Fruit fly (Drosophila melanogaster) ovary, adult (tissue): Measurements from ENCODE around the gene mtTFB2.

Experiments
- CG17801 ChIP-seq: fragments of 200-800 bp; optimal IDR thresholded peaks from 2 replicates; lab custom pipeline; 2019; ENCODE audit warnings: missing biosample characterization, mild to moderate bottlenecking, missing genetic modification characterization, moderate library complexity; ENCODE audit not compliant: partially characterized antibody

mtTFB2 gene

DNA sequence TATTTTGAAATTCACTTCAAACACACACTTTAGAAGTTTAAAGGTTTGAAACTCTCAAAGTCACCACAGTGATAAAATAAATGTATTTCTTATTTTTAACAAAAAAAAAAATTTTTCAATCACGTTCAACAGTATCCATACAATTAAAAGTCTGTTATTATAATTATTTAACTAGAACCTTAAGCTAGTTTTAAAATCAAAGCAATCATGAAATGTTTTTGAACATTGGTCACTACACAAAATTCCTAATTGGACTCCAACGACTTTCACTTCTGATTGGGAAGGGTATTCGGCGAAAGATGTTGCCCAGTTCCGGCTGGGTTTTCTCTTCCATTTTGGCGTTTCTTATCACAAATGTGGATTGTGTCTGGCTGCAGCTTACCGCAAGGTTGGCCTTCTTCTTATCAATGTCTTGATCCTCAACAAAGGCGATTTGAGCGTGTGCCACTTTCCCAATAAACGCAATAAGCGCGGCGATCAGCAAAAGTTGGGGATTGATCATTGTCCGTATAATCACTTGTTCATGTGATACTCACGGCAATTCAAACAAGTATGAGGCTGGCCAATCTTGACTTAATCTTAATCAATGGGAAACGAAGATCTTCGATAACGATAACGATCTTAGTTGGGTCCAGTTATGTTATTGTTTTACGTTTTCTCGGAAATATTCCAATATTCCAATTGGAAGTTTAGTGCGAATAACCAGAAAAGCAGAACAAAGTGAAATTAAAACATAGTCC lies 2.8 kb downstream of the mtTFB2 start:
- TF ChIP-seq CG17801 (GFP tag; lab: Kevin White, UChicago): no peak

DNA sequence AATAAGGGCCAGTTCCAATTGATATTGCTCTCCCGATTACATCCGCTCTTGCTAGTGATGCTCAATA lies 3.2 kb downstream of the mtTFB2 start, which contains the start of gene CG12811:
Gene CG12811 (minus strand): TSS at position 23 of the 67 bp plus-strand sequence.
- no peak for TF ChIP-seq CG17801 (GFP tag; lab: Kevin White, UChicago)

DNA sequence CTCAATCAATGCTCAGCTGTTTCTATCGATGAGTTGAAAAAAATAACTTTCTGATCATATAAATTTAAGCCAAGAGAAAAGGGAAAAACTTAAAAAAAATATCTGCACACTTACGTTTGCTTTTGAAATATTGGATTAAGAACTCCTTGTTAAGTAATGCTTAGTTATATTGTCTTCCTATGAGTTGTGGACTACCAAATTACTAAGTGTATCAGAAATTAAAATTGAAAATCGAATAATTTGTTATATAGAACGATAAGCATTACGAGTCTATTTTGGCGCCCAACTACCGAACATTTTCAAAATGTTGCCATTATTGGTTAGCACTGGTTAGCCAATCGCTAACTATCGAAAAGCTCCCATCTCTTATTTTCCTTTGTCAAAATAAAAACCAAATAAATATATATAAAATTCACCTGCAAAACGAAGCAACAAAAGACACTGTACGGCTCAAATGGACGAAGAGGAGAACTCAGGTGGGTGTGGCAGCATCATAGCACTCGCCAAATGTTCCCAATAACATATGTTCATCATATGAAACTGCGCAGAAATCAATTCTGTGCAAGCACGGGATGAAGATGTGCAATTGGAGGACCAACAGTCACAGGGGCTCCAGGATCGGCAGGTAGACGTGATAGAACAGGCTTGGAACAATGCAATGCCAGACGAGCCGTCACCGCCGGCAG lies 3.6 kb downstream of the mtTFB2 start, which contains the start of gene ohgt:
Gene ohgt (plus strand): TSS at position 358 of the 686 bp plus-strand sequence.
- peak; percentile 8 for TF ChIP-seq CG17801 (GFP tag; lab: Kevin White, UChicago)

DNA sequence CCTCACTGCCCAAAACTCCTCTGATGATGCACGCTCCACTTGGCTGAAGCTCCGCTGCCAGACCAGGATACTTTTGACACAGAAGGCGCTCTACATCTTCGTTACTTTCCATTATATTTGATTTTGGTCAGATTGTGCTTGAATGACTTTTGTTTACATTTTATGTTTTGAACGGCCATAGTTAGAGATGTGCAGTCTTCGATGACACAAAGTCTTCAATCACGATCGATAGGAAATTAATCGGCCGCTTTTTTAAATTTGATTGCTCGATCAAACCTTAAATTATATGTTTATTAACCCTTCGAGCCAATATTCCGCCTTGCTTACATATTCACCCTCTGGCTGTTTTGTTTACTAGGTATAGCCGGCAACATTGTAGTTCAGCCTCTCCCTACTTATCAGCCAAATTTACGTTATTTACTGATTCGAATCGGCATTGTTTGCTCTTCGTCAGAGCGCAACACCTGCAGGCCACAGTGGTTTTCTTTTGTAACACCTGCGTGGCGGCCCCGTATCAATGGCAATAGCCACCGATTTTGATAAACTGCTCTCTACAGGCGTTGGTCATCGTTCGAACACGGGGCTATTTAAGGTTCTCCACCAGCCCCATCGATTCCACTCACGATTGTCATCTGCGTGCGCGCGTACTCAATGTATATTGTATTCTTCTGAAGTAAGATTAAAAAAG lies 7.5 kb downstream of the mtTFB2 start, which contains the start of the genes Fancl and Npc2e:
Gene Fancl (minus strand): TSS at position 175 of the 688 bp plus-strand sequence.
Gene Npc2e (plus strand): TSS at position 638 of the 688 bp plus-strand sequence.
- TF ChIP-seq CG17801 (GFP tag; lab: Kevin White, UChicago): no peak

DNA sequence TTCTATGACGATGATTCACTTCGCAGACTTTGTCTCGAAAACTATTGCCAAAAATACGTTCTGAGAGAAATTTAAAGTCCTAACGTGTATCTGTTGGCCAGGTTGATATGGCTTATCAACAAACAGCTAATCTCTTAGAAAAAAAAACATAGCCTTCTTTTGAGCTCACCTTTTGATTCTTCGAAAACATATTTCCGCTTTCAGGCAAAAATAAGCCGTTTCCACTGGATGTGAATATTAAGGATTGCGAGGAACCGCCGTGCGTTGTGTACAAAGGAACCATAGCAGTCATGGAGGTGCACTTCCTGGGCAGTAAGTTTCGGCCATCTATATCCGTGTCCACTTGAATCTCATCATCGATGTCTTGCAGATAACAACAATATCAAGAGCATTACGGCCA lies 8.2 kb downstream of the mtTFB2 start:
- no peak for TF ChIP-seq CG17801 (GFP tag; lab: Kevin White, UChicago)

DNA sequence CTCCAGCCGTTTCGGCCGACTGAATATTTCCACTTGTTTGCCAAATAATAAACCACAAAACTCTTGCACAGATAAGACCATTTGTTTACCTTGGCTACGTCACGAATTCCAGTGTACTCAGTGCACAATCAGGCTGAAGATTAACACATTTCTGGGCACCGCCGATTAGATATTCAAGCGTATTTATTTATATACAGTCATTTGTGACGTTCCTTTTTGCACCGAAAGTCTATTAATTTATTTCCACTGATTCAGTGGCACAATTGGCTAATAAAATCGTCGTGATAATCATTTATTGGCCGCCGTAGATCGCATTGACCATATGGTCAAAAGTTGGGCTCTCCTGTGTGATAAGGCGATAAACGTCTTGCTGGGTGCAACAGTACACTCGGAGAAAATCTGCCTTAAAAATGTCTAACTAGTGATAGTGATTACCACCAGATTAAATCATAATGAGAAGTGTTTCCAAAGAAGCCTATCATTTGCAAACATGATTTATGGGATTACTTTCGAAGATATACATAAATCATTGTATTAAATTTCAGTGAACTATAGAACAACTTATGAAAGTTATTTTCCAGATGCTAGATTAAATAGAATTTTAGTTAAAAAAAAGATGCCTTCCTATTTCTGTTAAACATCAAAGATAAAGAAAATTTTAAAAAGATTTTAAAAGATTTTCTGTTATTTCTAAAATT lies 9.1 kb downstream of the mtTFB2 start:
- TF ChIP-seq CG17801 (GFP tag; lab: Kevin White, UChicago): peak; percentile 45

DNA sequence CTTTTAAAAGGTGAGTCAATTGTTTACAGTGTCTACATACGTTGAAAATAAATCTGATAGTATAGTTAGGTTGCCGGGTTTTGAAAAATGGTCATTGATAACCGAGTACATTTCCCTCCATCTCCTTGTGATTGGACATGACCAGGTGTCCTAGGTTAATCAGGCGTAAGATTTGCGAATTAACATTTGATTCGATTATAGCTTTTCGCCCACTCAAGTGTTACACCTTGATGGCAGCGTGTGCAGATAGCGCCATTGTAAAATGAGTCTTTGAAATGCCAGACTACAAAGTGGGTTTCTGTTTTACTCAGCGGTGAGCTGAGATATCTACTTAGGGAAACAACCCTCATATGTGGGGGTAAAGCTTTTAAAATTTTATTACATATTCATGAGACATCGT lies 9.6 kb downstream of the mtTFB2 start:
- TF ChIP-seq CG17801 (GFP tag; lab: Kevin White, UChicago): no peak

DNA sequence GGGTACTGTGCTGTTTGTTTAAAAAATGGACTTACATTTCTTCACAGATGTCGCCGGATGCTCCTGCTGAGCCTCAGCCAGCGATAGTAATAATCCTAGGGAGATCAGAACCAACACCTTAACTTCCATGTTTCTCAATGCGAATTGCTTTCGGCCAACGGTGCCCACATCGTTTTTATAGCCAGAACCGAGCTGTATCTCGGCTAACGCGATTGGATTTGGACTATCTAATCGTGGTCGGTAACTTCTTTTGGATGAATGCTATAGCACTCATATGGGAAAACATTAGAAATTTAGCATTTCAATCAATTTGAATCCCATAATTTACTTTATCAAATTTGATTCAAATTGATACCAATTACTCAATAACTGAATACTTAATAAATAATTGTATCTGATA lies 10.6 kb downstream of the mtTFB2 start, which contains the start of gene Npc2d:
Gene Npc2d (minus strand): TSS at position 133 of the 400 bp plus-strand sequence.
- no peak for TF ChIP-seq CG17801 (GFP tag; lab: Kevin White, UChicago)

DNA sequence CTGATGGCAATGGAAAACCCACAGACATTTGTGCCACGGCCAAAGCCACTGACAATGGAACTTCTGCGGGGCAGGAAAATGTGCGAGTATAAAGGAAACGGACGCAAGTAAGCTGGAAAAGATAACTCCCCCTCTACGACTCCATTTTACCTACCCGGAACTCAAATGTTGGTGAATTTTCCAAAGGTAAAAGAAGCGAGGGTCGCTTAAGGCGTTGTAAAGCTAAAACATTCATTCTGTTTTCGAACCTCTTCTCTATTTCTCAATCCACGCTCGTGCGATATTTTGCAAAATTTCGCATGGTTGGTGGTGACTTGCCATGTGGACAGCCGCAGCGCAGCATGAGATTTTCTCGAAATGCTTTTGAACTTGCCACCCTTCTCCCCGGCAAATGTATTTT lies 11.3 kb downstream of the mtTFB2 start:
- no peak for TF ChIP-seq CG17801 (GFP tag; lab: Kevin White, UChicago)

DNA sequence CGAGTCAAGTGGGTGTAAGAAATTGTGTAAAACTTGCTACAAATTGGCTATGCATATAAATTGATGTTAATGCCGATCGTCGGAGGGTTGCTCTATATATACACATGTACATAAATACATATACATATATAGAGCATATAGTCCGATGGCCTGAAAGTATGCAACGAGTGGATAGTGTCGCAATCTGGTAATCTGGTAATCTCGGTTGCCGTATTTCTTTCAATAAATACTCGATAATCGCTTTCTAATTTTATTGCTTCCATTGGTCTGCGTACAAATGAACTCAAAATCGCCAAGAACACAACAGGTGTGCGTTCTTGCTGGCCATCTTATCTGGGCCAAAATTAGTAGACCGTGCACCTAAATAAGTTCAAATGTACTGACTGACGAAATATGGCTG lies 14.0 kb downstream of the mtTFB2 start:
- TF ChIP-seq CG17801 (GFP tag; lab: Kevin White, UChicago): no peak

DNA sequence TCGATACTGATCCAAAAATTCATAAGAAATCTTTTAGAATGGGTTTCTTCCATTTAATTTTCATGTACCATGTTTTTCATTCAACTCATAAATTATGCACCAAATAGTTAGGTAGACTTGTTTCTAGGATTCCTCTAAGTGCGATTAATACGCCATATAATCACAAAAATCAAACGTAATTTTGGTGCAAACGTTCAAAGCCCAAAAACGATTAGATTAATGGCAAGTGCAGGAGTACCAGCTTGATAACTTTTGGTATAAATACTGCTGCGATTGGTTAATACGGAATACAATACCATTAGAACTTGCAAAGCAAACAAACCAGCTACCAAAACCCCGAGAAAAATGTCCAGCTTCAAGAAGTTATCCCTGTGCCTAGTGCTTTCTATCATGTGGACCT lies 14.6 kb downstream of the mtTFB2 start, which contains the start of gene Npc2c:
Gene Npc2c (plus strand): TSS at position 301 of the 400 bp plus-strand sequence.
- TF ChIP-seq CG17801 (GFP tag; lab: Kevin White, UChicago): no peak

DNA sequence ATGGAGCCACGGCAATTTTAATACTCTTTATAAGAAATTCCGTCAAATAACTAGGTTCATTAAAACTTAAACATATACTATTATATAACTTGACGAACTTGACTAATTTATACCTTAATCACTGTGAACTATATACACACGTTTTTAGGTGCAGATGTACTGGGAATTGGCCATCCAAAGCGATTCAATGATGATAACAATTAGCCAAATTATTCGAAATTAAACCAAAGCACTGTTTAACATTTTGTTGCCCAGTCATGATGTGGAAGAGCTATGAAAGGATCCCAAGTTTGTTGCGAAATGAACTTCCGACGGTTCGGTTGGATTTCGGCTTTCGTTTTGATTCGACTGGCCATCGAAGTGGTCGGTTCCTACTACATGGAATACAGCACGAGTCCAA lies 16.9 kb downstream of the mtTFB2 start, which contains the start of gene CG33630:
Gene CG33630 (plus strand): TSS at position 301 of the 400 bp plus-strand sequence.
- TF ChIP-seq CG17801 (GFP tag; lab: Kevin White, UChicago): no peak

DNA sequence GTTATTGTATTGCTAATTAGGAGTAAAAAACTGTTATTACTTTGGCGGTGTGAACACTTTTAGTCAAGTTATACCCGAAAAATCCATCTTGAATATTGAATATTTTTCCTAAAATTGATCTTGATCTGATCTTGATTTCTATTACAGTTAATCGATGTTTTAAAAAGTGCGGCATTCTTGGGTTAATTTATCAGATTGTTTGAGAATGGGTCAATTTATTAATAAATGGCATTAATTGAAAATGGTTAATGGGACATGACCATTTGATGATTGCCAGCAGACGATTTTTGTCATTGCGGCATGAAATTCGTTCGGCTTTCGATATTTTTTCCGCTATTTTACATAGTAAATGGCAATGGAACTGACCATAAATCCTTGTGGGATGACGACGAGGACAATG lies 18.3 kb downstream of the mtTFB2 start, which contains the start of gene CG33631:
Gene CG33631 (plus strand): TSS at position 301 of the 400 bp plus-strand sequence.
- no peak for TF ChIP-seq CG17801 (GFP tag; lab: Kevin White, UChicago)

DNA sequence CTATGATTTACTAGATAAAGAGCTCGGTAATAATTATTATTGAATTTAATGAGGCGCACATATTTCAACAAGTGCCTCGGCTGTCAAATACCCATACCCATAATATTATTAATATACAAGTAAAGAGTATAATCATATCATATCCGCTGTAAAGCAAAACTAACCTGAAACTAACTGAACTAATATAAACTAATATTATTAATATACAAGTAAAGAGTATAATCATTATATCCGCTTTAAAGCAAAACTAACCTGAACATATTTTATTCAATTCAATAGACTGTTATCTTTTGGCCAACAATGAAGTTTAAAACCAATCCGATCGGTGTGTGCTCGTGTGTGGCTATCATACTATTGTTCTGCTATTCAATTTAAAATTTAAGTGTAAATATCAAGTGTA lies 21.1 kb downstream of the mtTFB2 start, which contains the start of gene CG33783:
Gene CG33783 (plus strand): TSS at position 301 of the 400 bp plus-strand sequence.
- TF ChIP-seq CG17801 (GFP tag; lab: Kevin White, UChicago): no peak

DNA sequence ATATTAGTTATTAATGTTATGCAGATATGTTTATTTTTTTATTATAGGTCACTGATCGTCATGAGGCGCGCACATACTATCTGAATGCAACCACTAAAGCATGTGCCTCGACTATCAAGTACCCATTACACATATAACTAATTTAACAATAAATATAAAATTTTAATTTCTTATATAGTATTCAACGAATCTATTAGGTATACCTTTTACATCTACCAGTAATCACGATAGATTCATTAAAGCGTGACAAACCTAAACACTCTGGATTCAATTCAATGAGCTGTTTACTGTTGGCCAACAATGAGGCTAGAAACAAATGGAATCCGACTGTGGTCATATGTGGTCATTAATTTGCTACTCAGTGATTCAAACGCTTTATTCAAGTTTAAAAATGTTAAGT lies 22.2 kb downstream of the mtTFB2 start, which contains the start of gene CG33784:
Gene CG33784 (plus strand): TSS at position 301 of the 400 bp plus-strand sequence.
- TF ChIP-seq CG17801 (GFP tag; lab: Kevin White, UChicago): no peak
